Worm (Caenorhabditis elegans) whole organism, L2 larva: Measurements from ENCODE around the gene ser-1.

Experiments
- C34F6.9 ChIP-seq: fragments of 150-350 bp; optimal IDR thresholded peaks from 2 replicates; lab custom pipeline; 2014; ENCODE audit warnings: missing biosample characterization, missing genetic modification characterization
- F13H6.1 ChIP-seq: sonication (generic microtip); optimal IDR thresholded peaks from 2 replicates; lab custom pipeline; 2016; ENCODE audit warnings: missing genetic modification characterization, missing compliant biosample characterization
- R02D3.7 ChIP-seq: fragments of 150-350 bp; optimal IDR thresholded peaks from 2 replicates; lab custom pipeline; 2014; ENCODE audit warnings: missing biosample characterization, missing genetic modification characterization
- alr-1 ChIP-seq: fragments of 150-350 bp; optimal IDR thresholded peaks from 2 replicates; lab custom pipeline; 2014; ENCODE audit warnings: missing biosample characterization, missing genetic modification characterization
- aly-2 ChIP-seq: fragments of 150-350 bp; optimal IDR thresholded peaks from 2 replicates; lab custom pipeline; 2014; ENCODE audit warnings: missing biosample characterization, missing genetic modification characterization
- ama-1 ChIP-seq: fragments of 150-350 bp; optimal IDR thresholded peaks from 2 replicates; lab custom pipeline; 2018; ENCODE audit warnings: inconsistent platforms
- blmp-1 ChIP-seq: sonication (generic microtip); optimal IDR thresholded peaks from 2 replicates; lab custom pipeline; 2017; ENCODE audit warnings: missing genetic modification characterization, mild to moderate bottlenecking, missing compliant biosample characterization, antibody characterized with exemption, moderate library complexity; ENCODE audit not compliant: insufficient read depth
- ceh-16 ChIP-seq: fragments of 150-350 bp; optimal IDR thresholded peaks from 2 replicates; lab custom pipeline; 2014; ENCODE audit warnings: missing biosample characterization, missing genetic modification characterization
- ceh-82 ChIP-seq: fragments of 150-350 bp; optimal IDR thresholded peaks from 2 replicates; lab custom pipeline; 2014; ENCODE audit warnings: missing biosample characterization, missing genetic modification characterization
- crh-2 ChIP-seq: sonication (generic microtip); optimal IDR thresholded peaks from 2 replicates; lab custom pipeline; 2017; ENCODE audit warnings: missing biosample characterization, missing genetic modification characterization
- dmd-4 ChIP-seq: sonication (generic microtip); optimal IDR thresholded peaks from 2 replicates; lab custom pipeline; 2017; ENCODE audit warnings: missing biosample characterization, missing genetic modification characterization
- egl-27 ChIP-seq: sonication (generic microtip); optimal IDR thresholded peaks from 3 replicates; lab custom pipeline; 2017; ENCODE audit warnings: missing biosample characterization, missing genetic modification reagents, missing genetic modification characterization
- fos-1 ChIP-seq: fragments of 150-350 bp; optimal IDR thresholded peaks from 2 replicates; lab custom pipeline; 2014; ENCODE audit warnings: missing biosample characterization, missing genetic modification characterization
- gmeb-1 ChIP-seq: fragments of 150-350 bp; optimal IDR thresholded peaks from 2 replicates; lab custom pipeline; 2014; ENCODE audit warnings: missing biosample characterization, missing genetic modification characterization
- lin-11 ChIP-seq: fragments of 150-350 bp; sonication (generic microtip); optimal IDR thresholded peaks from 2 replicates; lab custom pipeline; 2014; ENCODE audit warnings: missing biosample characterization, missing genetic modification characterization, inconsistent platforms, mixed read lengths
- lin-13 ChIP-seq: fragments of 150-350 bp; optimal IDR thresholded peaks from 2 replicates; lab custom pipeline; 2014; ENCODE audit warnings: missing biosample characterization, missing genetic modification reagents, missing genetic modification characterization
- lin-39 ChIP-seq: fragments of 150-350 bp; optimal IDR thresholded peaks from 2 replicates; lab custom pipeline; 2014; ENCODE audit warnings: missing biosample characterization, missing genetic modification reagents, missing genetic modification characterization
- lsy-2 ChIP-seq, 2 experiments: fragments of 150-350 bp in 1 of 2; sonication (generic microtip) in 1 of 2; optimal IDR thresholded peaks; 2 replicates each; lab custom pipeline; 2014 to 2017; ENCODE audit warnings: missing biosample characterization in 2 of 2, missing genetic modification characterization in 2 of 2
- mab-5 ChIP-seq: fragments of 150-350 bp; optimal IDR thresholded peaks from 2 replicates; lab custom pipeline; 2014; ENCODE audit warnings: missing biosample characterization, missing genetic modification characterization
- mbf-1 ChIP-seq: sonication (generic microtip); optimal IDR thresholded peaks from 2 replicates; lab custom pipeline; 2017; ENCODE audit warnings: missing biosample characterization, missing genetic modification characterization
- mdl-1 ChIP-seq, 2 experiments: fragments of 150-350 bp in 1 of 2; sonication (generic microtip) in 1 of 2; optimal IDR thresholded peaks; 2 replicates each; lab custom pipeline; 2017; ENCODE audit warnings: missing biosample characterization in 2 of 2, missing genetic modification characterization in 2 of 2
- nhr-10 ChIP-seq: sonication (generic microtip); optimal IDR thresholded peaks from 2 replicates; lab custom pipeline; 2017; ENCODE audit warnings: missing biosample characterization, missing genetic modification characterization
- nhr-11 ChIP-seq: fragments of 150-350 bp; optimal IDR thresholded peaks from 2 replicates; lab custom pipeline; 2014; ENCODE audit warnings: missing biosample characterization, missing genetic modification characterization
- nhr-12 ChIP-seq: fragments of 150-350 bp; optimal IDR thresholded peaks from 2 replicates; lab custom pipeline; 2014; ENCODE audit warnings: missing biosample characterization, missing genetic modification characterization
- nhr-21 ChIP-seq: fragments of 150-350 bp; optimal IDR thresholded peaks from 2 replicates; lab custom pipeline; 2014; ENCODE audit warnings: missing biosample characterization, missing genetic modification characterization
- nhr-23 ChIP-seq: fragments of 150-350 bp; optimal IDR thresholded peaks from 2 replicates; lab custom pipeline; 2014; ENCODE audit warnings: missing biosample characterization, missing genetic modification reagents, missing genetic modification characterization
- nhr-237 ChIP-seq: fragments of 150-350 bp; optimal IDR thresholded peaks from 2 replicates; lab custom pipeline; 2014; ENCODE audit warnings: missing biosample characterization, missing genetic modification characterization
- nhr-25 ChIP-seq: fragments of 150-350 bp; sonication (generic microtip); optimal IDR thresholded peaks from 3 replicates; lab custom pipeline; 2014; ENCODE audit warnings: missing biosample characterization, missing genetic modification characterization
- nhr-6 ChIP-seq: fragments of 150-350 bp; optimal IDR thresholded peaks from 2 replicates; lab custom pipeline; 2014; ENCODE audit warnings: missing biosample characterization, missing genetic modification characterization
- peb-1 ChIP-seq: fragments of 150-350 bp; optimal IDR thresholded peaks from 2 replicates; lab custom pipeline; 2014; ENCODE audit warnings: missing biosample characterization, missing genetic modification characterization
- sem-4 ChIP-seq: fragments of 150-350 bp; optimal IDR thresholded peaks from 2 replicates; lab custom pipeline; 2014; ENCODE audit warnings: missing biosample characterization, missing genetic modification reagents, missing genetic modification characterization
- skn-1 ChIP-seq: sonication (generic microtip); optimal IDR thresholded peaks from 2 replicates; lab custom pipeline; 2017; ENCODE audit warnings: missing biosample characterization, missing genetic modification characterization
- sma-3 ChIP-seq: sonication (generic microtip); optimal IDR thresholded peaks from 2 replicates; lab custom pipeline; 2016; ENCODE audit warnings: missing genetic modification reagents, missing genetic modification characterization, missing compliant biosample characterization
- sma-9 ChIP-seq, 2 experiments: fragments of 150-350 bp in 1 of 2; sonication (generic microtip) in 1 of 2; optimal IDR thresholded peaks; 2 replicates each; lab custom pipeline; 2014 to 2016; ENCODE audit warnings: missing genetic modification characterization in 2 of 2, mild to moderate bottlenecking in 1 of 2, missing biosample characterization in 1 of 2, missing compliant biosample characterization in 1 of 2, missing genetic modification reagents in 1 of 2, moderate library complexity in 1 of 2
- snpc-4 ChIP-seq: fragments of 150-350 bp; optimal IDR thresholded peaks from 2 replicates; lab custom pipeline; 2014; ENCODE audit warnings: missing biosample characterization, missing genetic modification characterization
- unc-55 ChIP-seq: fragments of 150-350 bp; sonication (generic microtip); optimal IDR thresholded peaks from 3 replicates; lab custom pipeline; 2014; ENCODE audit warnings: missing biosample characterization, missing genetic modification reagents, missing genetic modification characterization
- unc-62 ChIP-seq: fragments of 150-350 bp; optimal IDR thresholded peaks from 2 replicates; lab custom pipeline; 2014; ENCODE audit warnings: missing biosample characterization, missing genetic modification reagents, missing genetic modification characterization
- zag-1 ChIP-seq: fragments of 150-350 bp; optimal IDR thresholded peaks from 2 replicates; lab custom pipeline; 2014; ENCODE audit warnings: missing biosample characterization, missing genetic modification characterization
- ztf-1 ChIP-seq: fragments of 200-800 bp; sonication (Bioruptor generic); conservative IDR thresholded peaks from 2 replicates; pipeline ENCODE4 v1.3.6; 2022; ENCODE audit warnings: missing genetic modification characterization, missing compliant biosample characterization
- ztf-11 ChIP-seq: sonication (generic microtip); optimal IDR thresholded peaks from 2 replicates; lab custom pipeline; 2017; ENCODE audit warnings: missing biosample characterization, missing genetic modification characterization
- ztf-4 ChIP-seq: fragments of 150-350 bp; optimal IDR thresholded peaks from 2 replicates; lab custom pipeline; 2014; ENCODE audit warnings: missing biosample characterization, missing genetic modification characterization

ser-1 gene

DNA sequence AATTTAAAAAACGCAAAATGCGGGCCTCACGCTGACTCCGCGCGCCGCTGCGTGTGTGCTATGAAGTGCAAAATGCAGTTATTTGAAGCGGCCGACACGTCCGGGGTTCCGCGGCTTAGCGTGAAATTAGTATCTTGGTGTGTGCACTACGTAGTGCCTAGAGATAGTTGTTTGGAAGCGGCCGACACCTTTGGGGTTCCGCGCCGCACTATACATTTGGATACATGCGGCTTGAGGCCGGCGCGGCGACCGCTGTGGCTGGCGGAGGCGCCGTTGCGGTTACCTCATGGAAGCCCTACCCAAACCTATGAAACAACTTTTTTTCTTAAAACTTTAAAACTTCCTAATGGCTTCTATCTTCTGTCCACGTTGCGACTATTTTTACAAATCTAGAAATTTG, 49.6 kb downstream of the ser-1 start:
- TF ChIP-seq snpc-4 (tag; lab: Kevin White, UChicago) (peak; percentile 78), mbf-1 (tag; lab: Kevin White, UChicago) (no peak)
- TF ChIP-seq, all 48 proteins: peak for 1

DNA sequence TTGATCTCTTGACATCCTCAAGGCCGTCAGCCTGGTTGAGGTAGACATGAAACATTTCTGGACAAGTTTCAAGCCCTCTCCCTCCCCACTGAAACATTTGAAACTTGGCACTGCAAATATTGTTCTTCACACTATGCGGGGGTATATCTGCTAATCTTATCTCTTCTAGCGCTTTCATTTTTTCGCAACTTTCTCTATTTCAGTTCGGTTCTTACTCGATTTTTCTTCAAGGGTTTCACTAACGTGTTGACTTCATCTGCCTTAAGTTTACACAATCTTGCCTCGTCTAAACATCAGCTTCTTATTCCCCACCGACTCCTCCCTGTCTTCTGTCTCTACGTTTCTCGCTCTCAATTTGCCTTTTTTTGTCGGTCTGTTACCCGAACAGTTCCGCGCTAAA, 50.2 kb downstream of the ser-1 start:
- TF ChIP-seq unc-62 (GFP tag; lab: Kevin White, UChicago) (no peak), blmp-1 (tag; lab: Kevin White, UChicago) (peak; percentile 58), skn-1 (tag; lab: Kevin White, UChicago) (no peak)

DNA sequence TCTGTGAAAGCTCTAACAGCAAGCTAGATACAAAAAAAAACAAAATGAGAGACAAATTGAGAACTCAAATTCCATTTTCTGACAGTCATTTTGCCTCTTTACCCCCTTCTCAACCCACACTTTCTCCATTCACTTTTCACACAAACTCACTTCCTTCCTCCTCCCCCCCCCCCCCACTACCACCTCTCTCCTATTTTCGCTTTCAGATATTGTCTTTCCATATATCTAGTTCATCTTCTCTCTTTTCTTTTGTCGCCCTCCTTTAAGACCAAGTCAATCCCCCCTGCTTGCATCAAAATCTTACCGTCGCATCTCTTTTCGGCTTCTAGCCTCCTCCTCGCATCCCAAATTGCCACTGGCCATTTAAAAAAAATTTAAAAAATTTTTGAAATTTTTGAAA, 52.3 kb downstream of the ser-1 start:
- TF ChIP-seq blmp-1 (tag; lab: Kevin White, UChicago) (peak; percentile 94), sma-3 (no peak)
- TF ChIP-seq, all 48 proteins: peak for 1

DNA sequence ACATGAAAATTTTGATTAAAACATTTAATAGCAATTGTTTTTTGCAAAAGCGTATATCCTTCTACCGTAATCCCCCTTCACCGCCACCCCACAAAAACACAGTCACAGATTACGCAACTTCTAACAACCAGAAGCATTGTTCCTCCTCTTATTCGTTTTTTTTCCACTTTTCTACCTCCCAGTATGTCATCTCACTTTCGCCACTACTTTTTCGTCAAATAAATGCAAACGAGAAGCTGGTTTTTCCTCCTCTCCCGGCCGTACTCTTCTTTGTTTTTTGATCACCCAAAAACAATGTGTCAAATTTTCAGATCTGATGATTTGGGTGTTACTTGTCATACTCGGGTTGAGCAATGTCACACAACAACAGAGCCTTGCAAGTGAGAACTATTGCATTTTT, 53.5 kb downstream of the ser-1 start, which contains the start of gene C06G1.1:
C06G1.1 (plus strand) TSS at position 301 of the 400 bp plus-strand sequence.
- TF ChIP-seq aly-2 (no peak), mbf-1 (tag; lab: Kevin White, UChicago) (no peak), nhr-10 (no peak), sma-9 (GFP tag; optimal IDR thresholded peaks at IDR 0.05; lab: Kevin White, UChicago) (no peak), sma-9 (tag; optimal IDR thresholded peaks at IDR 0.05; lab: Kevin White, UChicago) (no peak), lin-13 (no peak), unc-55 (no peak), crh-2 (tag; lab: Kevin White, UChicago) (no peak), egl-27 (tag; lab: Kevin White, UChicago) (no peak), mab-5 (tag; lab: Kevin White, UChicago) (no peak), sem-4 (no peak), peb-1 (no peak), zag-1 (no peak), alr-1 (tag; lab: Kevin White, UChicago) (no peak), ceh-82 (no peak), ztf-4 (no peak), sma-3 (no peak), unc-62 (GFP tag; lab: Kevin White, UChicago) (no peak), R02D3.7 (tag; lab: Kevin White, UChicago) (no peak)

ce11 chrX:16634103-16634502, 54.6 kb downstream of the ser-1 start:
- peak; percentile 54 for TF ChIP-seq blmp-1 (tag; lab: Kevin White, UChicago)
- TF ChIP-seq nhr-12 (tag; lab: Kevin White, UChicago), result no peak

- TF ChIP-seq unc-62 (GFP tag; lab: Kevin White, UChicago) (no peak), ztf-1 (GFP tag; lab: Robert Waterston, UW) (no peak), ama-1 (no peak), snpc-4 (tag; lab: Kevin White, UChicago) (peak; percentile 71), C34F6.9 (tag; lab: Kevin White, UChicago) (peak; percentile 76), ceh-82 (no peak), nhr-6 (peak; percentile 65), fos-1 (tag; lab: Kevin White, UChicago) (peak; percentile 82), dmd-4 (tag; lab: Kevin White, UChicago) (no peak), nhr-12 (tag; lab: Kevin White, UChicago) (no peak), nhr-21 (tag; lab: Kevin White, UChicago) (peak; percentile 75), lin-11 (peak; percentile 54), sem-4 (peak; percentile 7), unc-55 (peak; percentile 92), mab-5 (tag; lab: Kevin White, UChicago) (peak; percentile 61), nhr-237 (no peak), lsy-2 (tag; optimal IDR thresholded peaks at IDR 0.05; lab: Kevin White, UChicago) (peak; percentile 65 to 69), ceh-16 (tag; lab: Kevin White, UChicago) (no peak), ztf-11 (tag; lab: Kevin White, UChicago) (no peak), gmeb-1 (peak; percentile 68), lin-13 (peak; percentile 51), nhr-23 (tag; lab: Kevin White, UChicago) (no peak), skn-1 (tag; lab: Kevin White, UChicago) (no peak), egl-27 (tag; lab: Kevin White, UChicago) (peak; percentile 79), aly-2 (no peak), R02D3.7 (tag; lab: Kevin White, UChicago) (no peak), nhr-11 (tag; lab: Kevin White, UChicago) (no peak), nhr-25 (tag; lab: Kevin White, UChicago) (peak; percentile 35), sma-9 (GFP tag; optimal IDR thresholded peaks at IDR 0.05; lab: Kevin White, UChicago) (peak; percentile 78), sma-9 (tag; optimal IDR thresholded peaks at IDR 0.05; lab: Kevin White, UChicago) (no peak), mdl-1 (tag; optimal IDR thresholded peaks at IDR 0.05; lab: Kevin White, UChicago) (peak in 1 of 2 experiments; percentile 61), F13H6.1 (peak; percentile 78), mbf-1 (tag; lab: Kevin White, UChicago) (no peak), alr-1 (tag; lab: Kevin White, UChicago) (no peak), lin-39 (tag; lab: Kevin White, UChicago) (no peak), zag-1 (peak; percentile 64), ztf-4 (peak; percentile 30)
Measured at ce11 chrX:16634708-16635107, 55.2 kb downstream of the ser-1 start.
